Worm (Caenorhabditis elegans) whole organism, L2 larva: ENCODE data around the gene K06A1.2.

ENCODE experiments used
- ama-1 ChIP-seq: fragments of 150-350 bp; optimal IDR thresholded peaks from 2 replicates; lab custom pipeline; 2018; ENCODE audit warnings: inconsistent platforms
- lsy-2 ChIP-seq, 2 experiments: fragments of 150-350 bp in 1 of 2; sonication (generic microtip) in 1 of 2; optimal IDR thresholded peaks; 2 replicates each; lab custom pipeline; 2014 to 2017; ENCODE audit warnings: missing biosample characterization in 2 of 2, missing genetic modification characterization in 2 of 2

DNA sequence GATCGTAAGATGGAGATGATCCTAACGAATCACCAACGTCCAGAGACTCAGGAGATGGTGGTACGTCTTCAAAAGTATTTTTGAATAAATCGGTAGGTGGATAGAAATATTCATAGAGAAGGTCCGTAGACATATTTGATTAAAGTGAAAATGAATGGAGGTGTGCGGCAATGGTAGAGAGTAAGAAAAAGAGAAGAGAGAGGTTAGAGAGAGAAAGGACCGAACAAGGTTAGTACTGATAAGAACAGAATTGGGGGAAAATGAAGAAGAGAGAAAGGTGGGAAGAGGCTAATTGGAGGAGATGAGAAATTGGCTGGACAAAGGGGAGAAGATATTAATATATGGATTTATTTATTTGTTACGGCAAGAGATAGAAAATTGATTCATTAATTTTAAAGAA, 5.8 kb downstream of the K06A1.2 start, which contains the start of gene nhr-22:
- TF ChIP-seq lsy-2 (tag; optimal IDR thresholded peaks at IDR 0.05; lab: Kevin White, UChicago) (no peak), ama-1 (no peak)
